Fruit fly (Drosophila melanogaster) whole organism, embryonic: ENCODE data around the gene Lgr1.
A peak's percentile ranks its signal among the peaks of the same experiment; 100 is the strongest.

Experiments used
- ATbp ChIP-seq: fragments of 200-800 bp; sonication (Bioruptor generic); optimal IDR thresholded peaks from 2 replicates; lab custom pipeline; 2017; ENCODE audit warnings: missing biosample characterization, mild to moderate bottlenecking, missing genetic modification characterization, missing genetic modification reagents
- Asciz ChIP-seq: fragments of 200-800 bp; sonication (Bioruptor generic); optimal IDR thresholded peaks from 2 replicates; lab custom pipeline; 2017; ENCODE audit warnings: missing biosample characterization, mild to moderate bottlenecking, missing genetic modification characterization, missing genetic modification reagents
- Atf-2 ChIP-seq: fragments of 200-800 bp; sonication (Bioruptor generic); optimal IDR thresholded peaks from 2 replicates; lab custom pipeline; 2016; ENCODE audit warnings: missing biosample characterization, missing genetic modification characterization
- Bgb ChIP-seq: fragments of 200-800 bp; sonication (Bioruptor generic); IDR thresholded peaks from 2 replicates; pipeline ENCODE4 v1.3.6; 2022; ENCODE audit warnings: missing biosample characterization, missing genetic modification characterization; ENCODE audit not compliant: partially characterized antibody
- CG11504 ChIP-seq: fragments of 200-800 bp; sonication (Bioruptor generic); optimal IDR thresholded peaks from 3 replicates; lab custom pipeline; 2019; ENCODE audit warnings: missing biosample characterization, mild to moderate bottlenecking, missing genetic modification characterization, moderate library complexity
- CG13287 ChIP-seq: fragments of 200-800 bp; sonication (Bioruptor generic); IDR thresholded peaks from 2 replicates; pipeline ENCODE4 v1.3.6; 2022; ENCODE audit warnings: missing biosample characterization, missing genetic modification characterization; ENCODE audit not compliant: partially characterized antibody
- CG13424 ChIP-seq: fragments of 200-800 bp; sonication (Bioruptor generic); optimal IDR thresholded peaks from 2 replicates; lab custom pipeline; 2019; ENCODE audit warnings: missing biosample characterization, mild to moderate bottlenecking, missing genetic modification characterization, moderate library complexity
- CG13624 ChIP-seq: fragments of 200-800 bp; sonication (Bioruptor generic); optimal IDR thresholded peaks from 2 replicates; lab custom pipeline; 2016; ENCODE audit warnings: missing biosample characterization, missing genetic modification characterization
- CG13894 ChIP-seq: fragments of 200-800 bp; sonication (Bioruptor generic); optimal IDR thresholded peaks from 3 replicates; lab custom pipeline; 2018; ENCODE audit warnings: missing biosample characterization, mild to moderate bottlenecking, missing genetic modification characterization, moderate library complexity
- CG15269 ChIP-seq: fragments of 200-800 bp; sonication (Bioruptor generic); optimal IDR thresholded peaks from 2 replicates; lab custom pipeline; 2018; ENCODE audit warnings: missing biosample characterization, mild to moderate bottlenecking, missing genetic modification characterization, moderate library complexity
- CG18619 ChIP-seq: fragments of 200-800 bp; sonication (Bioruptor generic); optimal IDR thresholded peaks from 3 replicates; lab custom pipeline; 2017; ENCODE audit warnings: missing biosample characterization, mild to moderate bottlenecking, missing genetic modification characterization
- CG2889 ChIP-seq: fragments of 200-800 bp; sonication (Bioruptor generic); IDR thresholded peaks from 3 replicates; pipeline ENCODE4 v1.3.6; 2022; ENCODE audit warnings: missing biosample characterization, missing genetic modification characterization
- CG3163 ChIP-seq: fragments of 200-800 bp; sonication (Bioruptor generic); optimal IDR thresholded peaks from 3 replicates; lab custom pipeline; 2016; ENCODE audit warnings: missing biosample characterization, missing genetic modification characterization
- CG3726 ChIP-seq: fragments of 200-800 bp; sonication (Bioruptor generic); IDR thresholded peaks from 3 replicates; pipeline ENCODE4, ENCODE4 v1.3.6; 2022; ENCODE audit warnings: missing biosample characterization, missing genetic modification characterization
- CG4328 ChIP-seq: fragments of 200-800 bp; sonication (Bioruptor generic); optimal IDR thresholded peaks from 3 replicates; lab custom pipeline; 2017; ENCODE audit warnings: missing biosample characterization, missing genetic modification reagents, missing genetic modification characterization
- CG4820 ChIP-seq: fragments of 200-800 bp; sonication (Bioruptor generic); optimal IDR thresholded peaks from 3 replicates; lab custom pipeline; 2016; ENCODE audit warnings: missing biosample characterization, missing genetic modification characterization
- CG6254 ChIP-seq: fragments of 200-800 bp; sonication (Bioruptor generic); optimal IDR thresholded peaks from 3 replicates; lab custom pipeline; 2017; ENCODE audit warnings: mild to moderate bottlenecking, missing biosample characterization, missing genetic modification reagents, missing genetic modification characterization
- CG6689 ChIP-seq: fragments of 200-800 bp; sonication (Bioruptor generic); IDR thresholded peaks from 2 replicates; pipeline ENCODE4 v1.3.6; 2022; ENCODE audit warnings: missing biosample characterization, missing genetic modification characterization
- CG6765 ChIP-seq: fragments of 200-800 bp; sonication (Bioruptor generic); optimal IDR thresholded peaks from 3 replicates; lab custom pipeline; 2017; ENCODE audit warnings: missing biosample characterization, mild to moderate bottlenecking, missing genetic modification characterization
- CG7928 ChIP-seq: fragments of 200-800 bp; sonication (Bioruptor generic); optimal IDR thresholded peaks from 2 replicates; lab custom pipeline; 2017; ENCODE audit warnings: missing biosample characterization, mild to moderate bottlenecking, missing genetic modification characterization
- CG7987 ChIP-seq: fragments of 200-800 bp; sonication (Bioruptor generic); optimal IDR thresholded peaks from 2 replicates; lab custom pipeline; 2018; ENCODE audit warnings: missing biosample characterization, mild to moderate bottlenecking, missing genetic modification characterization, moderate library complexity
- CG9609 ChIP-seq: fragments of 200-800 bp; sonication (Bioruptor generic); optimal IDR thresholded peaks from 3 replicates; lab custom pipeline; 2016; ENCODE audit warnings: missing biosample characterization, missing genetic modification characterization
- CG9797 ChIP-seq: fragments of 200-800 bp; sonication (Bioruptor generic); optimal IDR thresholded peaks from 3 replicates; lab custom pipeline; 2018; ENCODE audit warnings: missing biosample characterization, mild to moderate bottlenecking, missing genetic modification characterization
- CG9876 ChIP-seq: fragments of 200-800 bp; sonication (Bioruptor generic); optimal IDR thresholded peaks from 2 replicates; lab custom pipeline; 2016; ENCODE audit warnings: missing biosample characterization, missing genetic modification characterization
- CTCF ChIP-seq: fragments of 200-800 bp; sonication (Bioruptor generic); optimal IDR thresholded peaks from 2 replicates; lab custom pipeline; 2017; ENCODE audit warnings: missing biosample characterization, mild to moderate bottlenecking, missing genetic modification characterization, moderate library complexity
- Dp ChIP-seq: fragments of 200-800 bp; sonication (Bioruptor generic); optimal IDR thresholded peaks from 2 replicates; lab custom pipeline; 2018; ENCODE audit warnings: missing biosample characterization, mild to moderate bottlenecking, missing genetic modification characterization, moderate library complexity
- Eip74EF ChIP-seq, 2 experiments: fragments of 200-800 bp in 1 of 2; fragments of >200 bp in 1 of 2; sonication (Bioruptor generic) in 1 of 2; optimal IDR thresholded peaks; 2 replicates each; lab custom pipeline; 2017 to 2019; ENCODE audit warnings: missing biosample characterization in 2 of 2, missing genetic modification characterization in 2 of 2, mild to moderate bottlenecking in 1 of 2, moderate library complexity in 1 of 2
- GATAe ChIP-seq: fragments of 200-800 bp; sonication (Bioruptor generic); conservative IDR thresholded peaks from 2 replicates; pipeline ENCODE4 v1.3.6; 2022; ENCODE audit warnings: missing biosample characterization, missing genetic modification characterization
- Gug ChIP-seq: fragments of 200-800 bp; sonication (Bioruptor generic); IDR thresholded peaks from 4 replicates; pipeline ENCODE4 v1.3.6; 2022; ENCODE audit warnings: missing biosample characterization, missing genetic modification characterization
- Hand ChIP-seq: fragments of 200-800 bp; sonication (Bioruptor generic); optimal IDR thresholded peaks from 2 replicates; lab custom pipeline; 2017; ENCODE audit warnings: mild to moderate bottlenecking, missing biosample characterization, missing genetic modification reagents, missing genetic modification characterization
- NfI ChIP-seq: fragments of 200-800 bp; sonication (Bioruptor generic); optimal IDR thresholded peaks from 3 replicates; lab custom pipeline; 2018; ENCODE audit warnings: missing biosample characterization, mild to moderate bottlenecking, missing genetic modification characterization, moderate library complexity
- Pdp1 ChIP-seq, 2 experiments: fragments of 200-800 bp; sonication (Bioruptor generic); optimal IDR thresholded peaks; 3 replicates each; lab custom pipeline; 2016; ENCODE audit warnings: missing biosample characterization in 2 of 2, missing genetic modification characterization in 2 of 2, mild to moderate bottlenecking in 1 of 2, moderate library complexity in 1 of 2
- Xbp1 ChIP-seq: fragments of 200-800 bp; sonication (Bioruptor generic); optimal IDR thresholded peaks from 3 replicates; lab custom pipeline; 2016; ENCODE audit warnings: missing biosample characterization, mild to moderate bottlenecking, missing genetic modification characterization
- abd-A ChIP-seq: fragments of 200-800 bp; sonication (Bioruptor generic); optimal IDR thresholded peaks from 3 replicates; lab custom pipeline; 2019; ENCODE audit warnings: missing biosample characterization, mild to moderate bottlenecking, missing genetic modification characterization, moderate library complexity
- ash1 ChIP-seq: fragments of 200-800 bp; sonication (Bioruptor generic); optimal IDR thresholded peaks from 2 replicates; lab custom pipeline; 2018; ENCODE audit warnings: missing biosample characterization, mild to moderate bottlenecking, missing genetic modification characterization
- chm ChIP-seq: fragments of 200-800 bp; sonication (Bioruptor generic); IDR thresholded peaks from 2 replicates; pipeline ENCODE4 v1.3.6; 2022; ENCODE audit warnings: missing biosample characterization, missing genetic modification characterization
- eyg ChIP-seq: fragments of 200-800 bp; sonication (Bioruptor generic); optimal IDR thresholded peaks from 3 replicates; lab custom pipeline; 2016; ENCODE audit warnings: missing biosample characterization, missing genetic modification characterization
- fd64A ChIP-seq: fragments of 200-800 bp; sonication (Bioruptor generic); optimal IDR thresholded peaks from 3 replicates; lab custom pipeline; 2018; ENCODE audit warnings: missing biosample characterization, mild to moderate bottlenecking, missing genetic modification characterization
- fru ChIP-seq: fragments of >200 bp; optimal IDR thresholded peaks from 2 replicates; lab custom pipeline; 2017
- hb ChIP-seq: fragments of 200-800 bp; sonication (Bioruptor generic); IDR thresholded peaks from 3 replicates; pipeline ENCODE4 v1.3.6; 2022; ENCODE audit warnings: missing biosample characterization, missing genetic modification characterization; ENCODE audit not compliant: partially characterized antibody
- mam ChIP-seq: fragments of 200-800 bp; sonication (Bioruptor generic); optimal IDR thresholded peaks from 3 replicates; lab custom pipeline; 2016; ENCODE audit warnings: missing biosample characterization, missing genetic modification characterization
- mld ChIP-seq: fragments of 200-800 bp; sonication (Bioruptor generic); IDR thresholded peaks from 3 replicates; pipeline ENCODE4 v1.3.6; 2022; ENCODE audit warnings: missing biosample characterization, missing genetic modification characterization; ENCODE audit not compliant: partially characterized antibody
- nerfin-2 ChIP-seq: fragments of 200-800 bp; sonication (Bioruptor generic); IDR thresholded peaks from 2 replicates; pipeline ENCODE4 v1.3.6; 2022; ENCODE audit warnings: missing biosample characterization, missing genetic modification characterization; ENCODE audit not compliant: partially characterized antibody
- pros ChIP-seq: fragments of 200-800 bp; sonication (Bioruptor generic); optimal IDR thresholded peaks from 3 replicates; lab custom pipeline; 2019; ENCODE audit warnings: missing biosample characterization, mild to moderate bottlenecking, missing genetic modification characterization, moderate library complexity
- stc ChIP-seq: fragments of 200-800 bp; sonication (Bioruptor generic); IDR thresholded peaks from 2 replicates; pipeline ENCODE4 v1.3.6; 2022; ENCODE audit warnings: missing biosample characterization, missing genetic modification characterization
- tll ChIP-seq, 2 experiments: fragments of 200-800 bp in 1 of 2; fragments of >200 bp in 1 of 2; sonication (Bioruptor generic) in 1 of 2; optimal IDR thresholded peaks; 2 replicates each; lab custom pipeline; 2017 to 2019; ENCODE audit warnings: missing biosample characterization in 2 of 2, missing genetic modification characterization in 2 of 2, mild to moderate bottlenecking in 1 of 2, moderate library complexity in 1 of 2
- trem ChIP-seq: fragments of 200-800 bp; optimal IDR thresholded peaks from 3 replicates; lab custom pipeline; 2019; ENCODE audit warnings: missing biosample characterization, mild to moderate bottlenecking, missing genetic modification characterization, moderate library complexity
- twi ChIP-seq: fragments of 200-800 bp; optimal IDR thresholded peaks from 2 replicates; lab custom pipeline; 2019; ENCODE audit warnings: missing biosample characterization, mild to moderate bottlenecking, missing genetic modification characterization, moderate library complexity
- unpg ChIP-seq: fragments of 200-800 bp; sonication (Bioruptor generic); optimal IDR thresholded peaks from 3 replicates; lab custom pipeline; 2018; ENCODE audit warnings: missing biosample characterization, mild to moderate bottlenecking, missing genetic modification characterization, moderate library complexity
- vnd ChIP-seq: fragments of 200-800 bp; sonication (Bioruptor generic); IDR thresholded peaks from 3 replicates; pipeline ENCODE4 v1.3.6; 2022; ENCODE audit warnings: missing biosample characterization, missing genetic modification characterization; ENCODE audit not compliant: partially characterized antibody

Lgr1 gene

dm6 chr3R:17682244-17682773, 43.3 kb upstream of the Lgr1 start, which contains the start of the genes alt and CG7655 (continued):
- TF ChIP-seq mld (GFP tag; lab: Robert Waterston, UW) (no peak), CG7987 (no peak), CG4820 (no peak), CG13424 (tag; lab: Kevin White, UChicago) (peak; percentile 45), abd-A (tag; lab: Kevin White, UChicago) (no peak), CTCF (GFP tag; lab: Kevin White, UChicago) (peak; percentile 72), nerfin-2 (no peak), eyg (GFP tag; lab: Kevin White, UChicago) (no peak), CG18619 (GFP tag; lab: Kevin White, UChicago) (no peak), CG15269 (tag; lab: Kevin White, UChicago) (no peak), Asciz (GFP tag; lab: Kevin White, UChicago) (no peak), CG2889 (GFP tag; lab: Robert Waterston, UW) (no peak), pros (peak; percentile 74), fd64A (GFP tag; lab: Kevin White, UChicago) (no peak), Eip74EF (GFP tag; optimal IDR thresholded peaks at IDR 0.05; lab: Kevin White, UChicago) (peak in 1 of 2 experiments; percentile 8), hb (no peak), CG3163 (GFP tag; lab: Kevin White, UChicago) (peak; percentile 1), ash1 (GFP tag; lab: Kevin White, UChicago) (no peak), CG6689 (GFP tag; lab: Robert Waterston, UW) (no peak), unpg (no peak), GATAe (no peak), CG4328 (no peak), Atf-2 (GFP tag; lab: Kevin White, UChicago) (no peak), CG13624 (GFP tag; lab: Kevin White, UChicago) (peak; percentile 46), Bgb (GFP tag; lab: Robert Waterston, UW) (no peak), CG3726 (no peak), Gug (no peak), CG9797 (peak; percentile 100), stc (no peak), twi (tag; lab: Kevin White, UChicago) (peak; percentile 3), CG13894 (tag; lab: Kevin White, UChicago) (peak; percentile 74), Xbp1 (GFP tag; lab: Kevin White, UChicago) (peak; percentile 43), mam (GFP tag; lab: Kevin White, UChicago) (peak; percentile 22), CG11504 (tag; lab: Kevin White, UChicago) (no peak), tll (GFP tag; optimal IDR thresholded peaks at IDR 0.05; lab: Kevin White, UChicago) (no peak), CG7928 (peak; percentile 17), ATbp (no peak), trem (tag; lab: Kevin White, UChicago) (peak; percentile 82), CG6254 (GFP tag; lab: Kevin White, UChicago) (no peak), NfI (GFP tag; lab: Kevin White, UChicago) (peak; percentile 6), chm (GFP tag; lab: Robert Waterston, UW) (no peak), CG13287 (GFP tag; lab: Robert Waterston, UW) (no peak), CG6765 (GFP tag; lab: Kevin White, UChicago) (no peak), CG9876 (GFP tag; lab: Kevin White, UChicago) (peak; percentile 9), CG9609 (GFP tag; lab: Kevin White, UChicago) (peak; percentile 24), Dp (GFP tag; lab: Kevin White, UChicago) (peak; percentile 69), fru (lab: Kevin White, UChicago) (no peak), Pdp1 (GFP tag; optimal IDR thresholded peaks at IDR 0.05; lab: Kevin White, UChicago) (peak in 1 of 2 experiments; percentile 83), Hand (GFP tag; lab: Kevin White, UChicago) (peak; percentile 0), vnd (no peak)
